Fruit fly (Drosophila melanogaster) whole organism, embryonic: ENCODE measurements around the gene CG43293.
"Not testable (repeated sequence)": the region's sequence is repeated elsewhere in the genome, so short reads cannot be mapped to it uniquely, and the experiment has no call there.

Experiments used
- ATbp ChIP-seq: fragments of 200-800 bp; sonication (Bioruptor generic); optimal IDR thresholded peaks from 2 replicates; lab custom pipeline; 2017; ENCODE audit warnings: missing biosample characterization, mild to moderate bottlenecking, missing genetic modification characterization, missing genetic modification reagents
- CG6683 ChIP-seq: fragments of 200-800 bp; sonication (Bioruptor generic); optimal IDR thresholded peaks from 2 replicates; lab custom pipeline; 2017; ENCODE audit warnings: missing biosample characterization, mild to moderate bottlenecking, missing genetic modification characterization, missing genetic modification reagents
- CG8924 ChIP-seq: fragments of 200-800 bp; optimal IDR thresholded peaks from 3 replicates; lab custom pipeline; 2019; ENCODE audit warnings: missing biosample characterization, mild to moderate bottlenecking, missing genetic modification characterization, moderate library complexity
- Hr78 ChIP-seq, 2 experiments: fragments of 200-800 bp in 1 of 2; fragments of >200 bp in 1 of 2; sonication (Bioruptor generic) in 1 of 2; optimal IDR thresholded peaks; 2 replicates each; lab custom pipeline; 2017 to 2019; ENCODE audit warnings: missing biosample characterization in 2 of 2, missing genetic modification characterization in 2 of 2, mild to moderate bottlenecking in 1 of 2, moderate library complexity in 1 of 2
- Usf ChIP-seq: fragments of 200-800 bp; sonication (Bioruptor generic); optimal IDR thresholded peaks from 2 replicates; lab custom pipeline; 2017; ENCODE audit warnings: missing genotype, missing biosample characterization, missing genetic modification characterization
- chinmo ChIP-seq: fragments of 200-800 bp; sonication (Bioruptor generic); IDR thresholded peaks from 4 replicates; pipeline ENCODE4 v1.3.6; 2022; ENCODE audit warnings: missing biosample characterization, missing genetic modification characterization; ENCODE audit not compliant: partially characterized antibody
- lola ChIP-seq, 3 experiments: fragments of >200 bp in 2 of 3; fragments of 200-800 bp in 1 of 3; sonication (Bioruptor generic) in 1 of 3; optimal IDR thresholded peaks; 2 replicates each; lab custom pipeline; 2017 to 2019; ENCODE audit warnings: missing biosample characterization in 3 of 3, missing genetic modification characterization in 3 of 3, mild to moderate bottlenecking in 1 of 3, moderate library complexity in 1 of 3
- mirr ChIP-seq: fragments of 200-800 bp; sonication (Bioruptor generic); optimal IDR thresholded peaks from 3 replicates; lab custom pipeline; 2018; ENCODE audit warnings: missing biosample characterization, mild to moderate bottlenecking, missing genetic modification characterization

- not testable (repeated sequence) for TF ChIP-seq Hr78 (GFP tag; optimal IDR thresholded peaks at IDR 0.05; lab: Kevin White, UChicago); mirr (GFP tag; lab: Kevin White, UChicago); Usf (GFP tag; lab: Kevin White, UChicago); ATbp (GFP tag; lab: Kevin White, UChicago); CG6683; chinmo (GFP tag; lab: Robert Waterston, UW); CG8924 (tag; lab: Kevin White, UChicago); lola (GFP tag; optimal IDR thresholded peaks at IDR 0.05; lab: Kevin White, UChicago)
These were observed 37.1 kb upstream of the CG43293 start, which contains the start of gene Cpr65Ax1 for dm6 chr3L:6147887-6148286.
